Worm (Caenorhabditis elegans): ENCODE results near the gene ttr-9.

DNA sequence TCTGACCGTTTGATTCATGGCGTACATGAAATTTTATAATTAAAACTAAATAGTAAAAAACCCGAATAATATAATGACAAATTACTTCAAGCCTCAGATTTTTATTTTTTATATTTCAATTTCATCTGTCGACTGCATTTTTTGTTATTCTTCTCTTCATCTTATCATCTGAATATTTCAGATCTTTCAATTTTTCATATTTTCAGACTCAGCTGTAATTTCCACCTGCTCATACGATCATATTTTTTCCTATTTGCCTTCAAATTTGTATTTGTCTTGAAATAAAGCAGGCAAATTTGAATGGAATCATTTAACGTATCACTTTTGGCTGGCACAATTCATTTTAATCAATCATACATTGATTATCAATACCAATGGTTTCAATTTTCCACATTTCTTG lies 8.1 kb downstream of the ttr-9 start, which contains the start of gene sru-4:
- TF ChIP-seq egl-27 (tag; optimal IDR thresholded peaks at IDR 0.05) (no peak), snpc-4 (tag; optimal IDR thresholded peaks at IDR 0.05) (no peak), elt-2 (tag; optimal IDR thresholded peaks at IDR 0.05) (no peak), ceh-82 (tag; optimal IDR thresholded peaks at IDR 0.05) (no peak), ztf-4 (tag; optimal IDR thresholded peaks at IDR 0.05) (no peak), nhr-25 (tag; optimal IDR thresholded peaks at IDR 0.05) (no peak), unc-62 (GFP tag; optimal IDR thresholded peaks at IDR 0.05) (no peak), egl-5 (tag; optimal IDR thresholded peaks at IDR 0.05) (no peak), fos-1 (tag; optimal IDR thresholded peaks at IDR 0.05) (no peak), lin-15B (tag; optimal IDR thresholded peaks at IDR 0.05) (no peak), fkh-10 (GFP tag; optimal IDR thresholded peaks at IDR 0.05) (no peak), ceh-28 (tag; optimal IDR thresholded peaks at IDR 0.05) (no peak)
